Worm (Caenorhabditis elegans): ENCODE measurements around the gene unc-45.

- TF ChIP-seq F49E8.2 (tag; optimal IDR thresholded peaks at IDR 0.05; ENCODE audit: insufficient read depth): no peak
- no peak for TF ChIP-seq fkh-3 (tag; optimal IDR thresholded peaks at IDR 0.05)
- TF ChIP-seq nhr-90 (tag; optimal IDR thresholded peaks at IDR 0.05): no peak
- no peak for TF ChIP-seq die-1 (tag; optimal IDR thresholded peaks at IDR 0.05)
- TF ChIP-seq hmg-1.2 (GFP tag; IDR thresholded peaks at IDR 0.05): no peak
- no peak for TF ChIP-seq ekl-4 (GFP tag; IDR thresholded peaks at IDR 0.05)
- no peak for TF ChIP-seq unc-62 (GFP tag; optimal IDR thresholded peaks at IDR 0.05)
- 0 out of 2 replicates have a peak, but pooled peaks have one; percentile 36 for TF ChIP-seq madf-3 (GFP tag; IDR thresholded peaks at IDR 0.05)
- no peak for TF ChIP-seq B0261.1 (tag; optimal IDR thresholded peaks at IDR 0.05)
- no peak for TF ChIP-seq snpc-3.4 (tag; optimal IDR thresholded peaks at IDR 0.05)
Observed at ce11 chrIII:509045-509444, 17.7 kb downstream of the unc-45 start.
